Fruit fly (Drosophila melanogaster) Kc167 (cell line): ENCODE measurements around the gene CG1492.

Source experiments
- Myc ChIP-seq: fragments of >200 bp; optimal IDR thresholded peaks from 2 replicates; lab custom pipeline; 2017; ENCODE audit warnings: missing external identifiers
- h ChIP-seq: fragments of >200 bp; optimal IDR thresholded peaks from 3 replicates; lab custom pipeline; 2018; ENCODE audit warnings: missing external identifiers
- psq ChIP-seq: fragments of >200 bp; optimal IDR thresholded peaks from 2 replicates; lab custom pipeline; 2017; ENCODE audit warnings: missing external identifiers

dm6 chrX:12004395-12004768 is 7.6 kb downstream of the CG1492 start:
- TF ChIP-seq Myc (lab: Kevin White, UChicago) (no peak), psq (lab: Kevin White, UChicago) (no peak), h (lab: Kevin White, UChicago) (no peak)
